Worm (Caenorhabditis elegans): ENCODE data around the gene Y55B1BR.6.

Gene Y55B1BR.6

DNA sequence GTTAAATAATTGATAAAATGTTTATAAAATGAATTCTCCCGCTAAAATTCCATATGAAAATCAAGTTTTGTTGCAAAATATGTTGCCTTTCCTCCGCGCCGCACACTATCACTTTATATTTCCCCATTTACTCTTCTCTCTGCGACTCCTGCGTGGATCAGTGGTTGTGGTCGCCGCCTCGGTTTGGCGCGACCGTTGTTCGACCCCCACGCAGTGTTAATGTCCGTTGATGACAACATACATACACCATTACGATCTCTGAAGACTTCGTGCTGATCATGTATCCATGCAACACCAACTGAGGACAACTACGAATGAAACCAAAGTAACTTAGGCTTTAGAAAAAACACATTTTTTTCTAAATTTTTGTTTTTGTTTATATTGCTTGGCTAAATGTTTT, 39.0 kb upstream of the Y55B1BR.6 start (continued):
- TF ChIP-seq ztf-3 (GFP tag; optimal IDR thresholded peaks at IDR 0.05) (peak; percentile 56), atf-7 (tag; optimal IDR thresholded peaks at IDR 0.05) (peak; percentile 76), Y95B8A.8 (GFP tag; IDR thresholded peaks at IDR 0.05) (peak; percentile 50; the same call in 1 of the 2 replicates), somi-1 (GFP tag; optimal IDR thresholded peaks at IDR 0.05) (peak; percentile 85), C17E4.6 (GFP tag; IDR thresholded peaks at IDR 0.05) (no peak; the same call in 1 of the 2 replicates), Y67H2A.10 (GFP tag; conservative IDR thresholded peaks at IDR 0.05) (no peak), xnd-1 (tag; optimal IDR thresholded peaks at IDR 0.05) (no peak), Y53G8AR.9 (GFP tag; conservative IDR thresholded peaks at IDR 0.05) (peak; percentile 82; the same call in 1 of the 2 replicates), F52B5.7 (tag; optimal IDR thresholded peaks at IDR 0.05) (peak; percentile 96), mcd-1 (GFP tag; IDR thresholded peaks at IDR 0.05) (peak; percentile 79), madf-8 (GFP tag; conservative IDR thresholded peaks at IDR 0.05) (0 out of 2 replicates have a peak, but pooled peaks have one; percentile 22), D2030.7 (GFP tag; IDR thresholded peaks at IDR 0.05) (peak; percentile 87), let-526 (GFP tag; IDR thresholded peaks at IDR 0.05) (no peak; the same call in 1 of the 2 replicates), nfya-1 (tag; optimal IDR thresholded peaks at IDR 0.05; ENCODE audit: borderline replicate concordance, insufficient read depth) (no peak), madf-6 (GFP tag; IDR thresholded peaks at IDR 0.05) (peak; percentile 67), lin-26 (GFP tag; IDR thresholded peaks at IDR 0.05) (peak; percentile 93)

DNA sequence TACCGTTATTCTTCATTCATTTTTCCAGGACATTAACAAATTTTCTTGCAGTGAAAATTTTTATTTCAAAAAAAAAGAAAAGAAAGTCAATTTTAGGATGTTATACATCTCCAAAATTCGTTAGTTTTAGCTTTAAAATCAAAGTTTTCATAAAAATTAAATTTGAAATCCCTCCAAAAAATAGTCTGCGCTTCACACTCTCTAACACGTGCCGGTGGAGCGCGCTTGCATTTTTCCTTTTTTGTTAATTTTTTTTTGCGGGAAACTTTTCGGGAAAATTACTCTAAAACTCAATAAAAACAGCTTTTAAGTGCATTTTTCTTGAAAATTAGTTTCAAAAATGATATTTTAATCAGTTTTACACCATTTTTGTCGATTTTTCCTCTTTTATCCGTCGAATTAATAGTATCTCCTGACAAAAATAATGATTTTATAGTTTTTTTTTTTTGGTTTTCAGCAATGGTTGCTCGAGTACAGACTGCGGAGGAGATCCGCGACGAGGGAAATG, 27.5 kb upstream of the Y55B1BR.6 start, which contains the start of gene unc-45:
Gene unc-45 (plus strand): TSS at position 458 of the 508 bp plus-strand sequence.
- TF ChIP-seq mcd-1 (GFP tag; IDR thresholded peaks at IDR 0.05) (peak; percentile 89), efl-1 (GFP tag; optimal IDR thresholded peaks at IDR 0.05) (peak; percentile 82), dpl-1 (GFP tag; optimal IDR thresholded peaks at IDR 0.05) (peak; percentile 67), hmg-1.2 (GFP tag; IDR thresholded peaks at IDR 0.05) (peak; percentile 92), F55B11.4 (tag; optimal IDR thresholded peaks at IDR 0.05; ENCODE audit: borderline replicate concordance, insufficient read depth) (no peak), mes-4 (tag; optimal IDR thresholded peaks at IDR 0.05) (no peak), madf-6 (GFP tag; IDR thresholded peaks at IDR 0.05) (peak; percentile 47; the same call in 1 of the 2 replicates), F33H1.4 (GFP tag; IDR thresholded peaks at IDR 0.05) (no peak), lin-54 (GFP tag; optimal IDR thresholded peaks at IDR 0.05) (peak; percentile 71), ekl-4 (GFP tag; IDR thresholded peaks at IDR 0.05) (no peak), lin-35 (GFP tag; optimal IDR thresholded peaks at IDR 0.05) (peak in 1 of 3 experiments; percentile 69), D2030.7 (GFP tag; IDR thresholded peaks at IDR 0.05) (peak; percentile 15; the same call in 1 of the 2 replicates), lsl-1 (GFP tag; optimal IDR thresholded peaks at IDR 0.05) (peak; percentile 29)

DNA sequence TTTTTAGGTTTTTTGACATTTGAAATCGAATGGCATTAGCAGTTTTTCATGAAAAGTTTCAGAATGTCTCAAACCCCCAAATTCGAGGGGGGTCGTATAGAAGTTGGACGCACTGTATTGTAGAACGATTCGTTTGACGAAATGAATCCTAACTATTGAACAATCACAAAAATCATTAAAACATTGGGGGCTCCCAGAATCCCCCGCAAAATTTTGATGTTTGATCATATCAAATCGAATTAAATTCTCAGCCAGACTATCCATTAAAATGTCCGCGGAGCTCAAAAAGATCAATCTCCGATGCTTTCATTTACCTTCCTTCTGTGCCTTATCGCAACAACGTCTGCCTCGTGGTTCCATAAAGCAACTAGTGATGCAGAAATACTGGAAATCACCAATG, 24.9 kb upstream of the Y55B1BR.6 start, which contains the start of gene F30H5.5:
Gene F30H5.5 (plus strand): TSS at position 301 of the 400 bp plus-strand sequence.
- TF ChIP-seq dpff-1 (tag; optimal IDR thresholded peaks at IDR 0.05) (no peak), snpc-4 (GFP tag; optimal IDR thresholded peaks at IDR 0.05) (no peak), snpc-4 (tag; optimal IDR thresholded peaks at IDR 0.05) (no peak), Y53F4B.3 (GFP tag; IDR thresholded peaks at IDR 0.05) (no peak), ccch-3 (GFP tag; optimal IDR thresholded peaks at IDR 0.05) (no peak), mcd-1 (GFP tag; IDR thresholded peaks at IDR 0.05) (no peak), F57C9.4 (tag; optimal IDR thresholded peaks at IDR 0.05) (no peak), ceh-58 (GFP tag; IDR thresholded peaks at IDR 0.05) (no peak), tlf-1 (GFP tag; optimal IDR thresholded peaks at IDR 0.05) (no peak), nhr-90 (tag; optimal IDR thresholded peaks at IDR 0.05) (no peak), chd-7 (tag; optimal IDR thresholded peaks at IDR 0.05) (no peak), repo-1 (tag; optimal IDR thresholded peaks at IDR 0.05) (no peak), Y95B8A.8 (GFP tag; IDR thresholded peaks at IDR 0.05) (no peak), efl-1 (GFP tag; optimal IDR thresholded peaks at IDR 0.05) (no peak), lir-1 (GFP tag; conservative IDR thresholded peaks at IDR 0.05) (no peak), egl-44 (GFP tag; IDR thresholded peaks at IDR 0.05) (no peak), mes-4 (tag; optimal IDR thresholded peaks at IDR 0.05) (no peak), snpc-1.3 (tag; optimal IDR thresholded peaks at IDR 0.05; ENCODE audit: insufficient read depth) (no peak), nhr-80 (tag; optimal IDR thresholded peaks at IDR 0.05) (no peak)

All from whole organism, young adult.